Worm (Caenorhabditis elegans): ENCODE results near the gene srj-9.

DNA sequence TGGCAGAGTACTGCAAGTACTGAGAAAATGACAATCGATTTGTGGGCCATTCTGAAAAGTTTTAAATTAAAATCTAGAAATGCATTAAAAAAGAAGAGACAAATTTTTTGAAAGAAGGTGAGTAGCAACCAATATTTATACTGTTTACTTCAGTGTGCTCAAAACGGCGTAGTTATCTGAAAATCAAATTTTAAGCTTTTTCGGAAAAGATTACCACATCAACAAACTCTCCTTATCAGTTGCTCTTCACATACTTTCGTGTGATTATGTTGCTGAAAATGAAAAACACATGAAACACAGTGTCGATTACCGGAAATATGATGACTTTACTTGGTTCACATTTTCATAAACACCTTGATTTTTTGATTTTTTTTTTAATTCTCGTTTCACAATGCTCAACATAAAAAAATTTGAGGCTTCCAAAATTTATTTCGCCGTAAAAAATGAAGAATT lies 50.8 kb downstream of the srj-9 start, which contains the start of gene lys-7:
- TF ChIP-seq unc-62 (GFP tag; optimal IDR thresholded peaks at IDR 0.05) (no peak), rcor-1 (GFP tag; IDR thresholded peaks at IDR 0.05) (no peak), pha-4 (tag; optimal IDR thresholded peaks at IDR 0.05) (no peak), hsf-1 (GFP tag; IDR thresholded peaks at IDR 0.05) (no peak), B0261.1 (tag; optimal IDR thresholded peaks at IDR 0.05) (no peak), lsy-27 (tag; optimal IDR thresholded peaks at IDR 0.05; ENCODE audit: borderline replicate concordance, insufficient read depth) (no peak), ets-4 (GFP tag; optimal IDR thresholded peaks at IDR 0.05) (no peak), lir-1 (GFP tag; conservative IDR thresholded peaks at IDR 0.05) (no peak), nfya-1 (tag; optimal IDR thresholded peaks at IDR 0.05; ENCODE audit: borderline replicate concordance, insufficient read depth) (no peak), F22D6.2 (tag; optimal IDR thresholded peaks at IDR 0.05) (no peak), ztf-18 (tag; optimal IDR thresholded peaks at IDR 0.05) (no peak), cebp-2 (GFP tag; IDR thresholded peaks at IDR 0.05) (no peak)

All from whole organism, young adult.